Fruit fly (Drosophila melanogaster) whole organism, prepupa: Measurements from ENCODE around the gene CG42564.
A peak's percentile ranks its signal among the peaks of the same experiment; 100 is the strongest.

Experiments used
- CG10631 ChIP-seq: fragments of 200-800 bp; sonication (Bioruptor generic); optimal IDR thresholded peaks from 2 replicates; lab custom pipeline; 2016; ENCODE audit warnings: missing biosample characterization, missing genetic modification characterization
- CG11294 ChIP-seq: fragments of 200-800 bp; sonication (Bioruptor generic); IDR thresholded peaks from 2 replicates; pipeline ENCODE4 v1.3.6; 2022; ENCODE audit warnings: missing biosample characterization, missing genetic modification characterization
- CG11762 ChIP-seq: fragments of 200-800 bp; sonication (Bioruptor generic); optimal IDR thresholded peaks from 3 replicates; lab custom pipeline; 2016; ENCODE audit warnings: missing biosample characterization, missing genetic modification characterization; ENCODE audit not compliant: insufficient read depth
- CG11902 ChIP-seq: fragments of 200-800 bp; sonication (Bioruptor generic); optimal IDR thresholded peaks from 3 replicates; lab custom pipeline; 2016; ENCODE audit warnings: missing biosample characterization, missing genetic modification characterization
- CG15336 ChIP-seq: fragments of 200-800 bp; sonication (Bioruptor generic); IDR thresholded peaks from 2 replicates; pipeline ENCODE4 v1.3.6; 2022; ENCODE audit warnings: missing biosample characterization, missing genetic modification characterization
- CG1621 ChIP-seq: fragments of 200-800 bp; sonication (Bioruptor generic); optimal IDR thresholded peaks from 3 replicates; lab custom pipeline; 2018; ENCODE audit warnings: missing biosample characterization, mild to moderate bottlenecking, missing genetic modification characterization
- CG16779 ChIP-seq: fragments of 200-800 bp; sonication (Bioruptor generic); optimal IDR thresholded peaks from 3 replicates; lab custom pipeline; 2017; ENCODE audit warnings: missing biosample characterization, mild to moderate bottlenecking, missing genetic modification characterization
- CG3032 ChIP-seq: fragments of 200-800 bp; optimal IDR thresholded peaks from 2 replicates; lab custom pipeline; 2019; ENCODE audit warnings: missing biosample characterization, mild to moderate bottlenecking, missing genetic modification characterization, moderate library complexity
- CG32006 ChIP-seq: fragments of 200-800 bp; sonication (Bioruptor generic); optimal IDR thresholded peaks from 3 replicates; lab custom pipeline; 2017; ENCODE audit warnings: missing biosample characterization, mild to moderate bottlenecking, missing genetic modification characterization
- CG4318 ChIP-seq: fragments of 200-800 bp; sonication (Bioruptor generic); optimal IDR thresholded peaks from 3 replicates; lab custom pipeline; 2017; ENCODE audit warnings: missing biosample characterization, mild to moderate bottlenecking, missing genetic modification characterization
- CG6163 ChIP-seq: fragments of 200-800 bp; sonication (Bioruptor generic); IDR thresholded peaks from 3 replicates; pipeline ENCODE4 v1.3.6; 2022; ENCODE audit warnings: missing biosample characterization, missing genetic modification characterization
- CG6276 ChIP-seq: fragments of 200-800 bp; sonication (Bioruptor generic); optimal IDR thresholded peaks from 2 replicates; lab custom pipeline; 2017; ENCODE audit warnings: missing biosample characterization, mild to moderate bottlenecking, missing genetic modification characterization
- CG6854 ChIP-seq: fragments of 200-800 bp; sonication (Bioruptor generic); optimal IDR thresholded peaks from 2 replicates; lab custom pipeline; 2017; ENCODE audit warnings: missing biosample characterization, mild to moderate bottlenecking, missing genetic modification characterization
- CG8119 ChIP-seq: fragments of 200-800 bp; sonication (Bioruptor generic); IDR thresholded peaks from 3 replicates; pipeline ENCODE4 v1.3.6; 2022; ENCODE audit warnings: missing biosample characterization, missing genetic modification characterization
- CG8319 ChIP-seq: fragments of 200-800 bp; sonication (Bioruptor generic); optimal IDR thresholded peaks from 3 replicates; lab custom pipeline; 2016; ENCODE audit warnings: missing biosample characterization, missing genetic modification characterization
- Eip75B ChIP-seq: fragments of 200-800 bp; sonication (Bioruptor generic); optimal IDR thresholded peaks from 3 replicates; lab custom pipeline; 2016; ENCODE audit warnings: missing biosample characterization, missing genetic modification characterization
- Eip78C ChIP-seq: fragments of 200-800 bp; sonication (Bioruptor generic); peaks from one replicate; lab custom pipeline; 2016; ENCODE audit warnings: missing biosample characterization, missing genetic modification characterization
- Eip93F ChIP-seq: fragments of 200-800 bp; sonication (Bioruptor generic); optimal IDR thresholded peaks from 2 replicates; lab custom pipeline; 2016; ENCODE audit warnings: missing biosample characterization, mild to moderate bottlenecking, missing genetic modification characterization
- Ets21C ChIP-seq: fragments of 200-800 bp; sonication (Bioruptor generic); optimal IDR thresholded peaks from 3 replicates; lab custom pipeline; 2016; ENCODE audit warnings: missing biosample characterization, missing genetic modification characterization
- Hr38 ChIP-seq: sonication (Bioruptor generic); optimal IDR thresholded peaks from 2 replicates; lab custom pipeline; 2016; ENCODE audit warnings: missing biosample characterization, missing genetic modification characterization
- Hr39 ChIP-seq: fragments of 200-800 bp; sonication (Bioruptor generic); optimal IDR thresholded peaks from 2 replicates; lab custom pipeline; 2016; ENCODE audit warnings: missing biosample characterization, missing genetic modification characterization
- Met ChIP-seq: fragments of 200-800 bp; sonication (Bioruptor generic); optimal IDR thresholded peaks from 3 replicates; lab custom pipeline; 2016; ENCODE audit warnings: missing biosample characterization, missing genetic modification characterization
- Sox14 ChIP-seq: fragments of 200-800 bp; sonication (Bioruptor generic); optimal IDR thresholded peaks from 3 replicates; lab custom pipeline; 2016; ENCODE audit warnings: missing biosample characterization, missing genetic modification characterization
- Sox15 ChIP-seq: fragments of 200-800 bp; sonication (Bioruptor generic); optimal IDR thresholded peaks from 3 replicates; lab custom pipeline; 2016; ENCODE audit warnings: missing biosample characterization, missing genetic modification characterization
- achi ChIP-seq: fragments of 200-800 bp; sonication (Bioruptor generic); optimal IDR thresholded peaks from 3 replicates; lab custom pipeline; 2016; ENCODE audit warnings: missing biosample characterization, missing genetic modification characterization
- acj6 ChIP-seq: fragments of 200-800 bp; sonication (Bioruptor generic); optimal IDR thresholded peaks from 3 replicates; lab custom pipeline; 2016; ENCODE audit warnings: missing biosample characterization, missing genetic modification characterization
- cyc ChIP-seq: fragments of 200-800 bp; sonication (Bioruptor generic); optimal IDR thresholded peaks from 3 replicates; lab custom pipeline; 2016; ENCODE audit warnings: missing biosample characterization, missing genetic modification characterization
- dac ChIP-seq: fragments of 200-800 bp; sonication (Bioruptor generic); optimal IDR thresholded peaks from 2 replicates; lab custom pipeline; 2017; ENCODE audit warnings: missing biosample characterization, mild to moderate bottlenecking, missing genetic modification characterization
- dsx ChIP-seq: fragments of 200-800 bp; optimal IDR thresholded peaks from 3 replicates; lab custom pipeline; 2019; ENCODE audit warnings: missing biosample characterization, mild to moderate bottlenecking, missing genetic modification characterization, moderate library complexity; ENCODE audit not compliant: poor library complexity, severe bottlenecking
- esn ChIP-seq: fragments of 200-800 bp; sonication (Bioruptor generic); optimal IDR thresholded peaks from 2 replicates; lab custom pipeline; 2016; ENCODE audit warnings: missing biosample characterization, mild to moderate bottlenecking, missing genetic modification characterization, moderate library complexity
- fd85E ChIP-seq: fragments of 200-800 bp; sonication (Bioruptor generic); optimal IDR thresholded peaks from 3 replicates; lab custom pipeline; 2016; ENCODE audit warnings: missing biosample characterization, missing genetic modification characterization
- fkh ChIP-seq: fragments of 200-800 bp; sonication (Bioruptor generic); optimal IDR thresholded peaks from 3 replicates; lab custom pipeline; 2017; ENCODE audit warnings: missing biosample characterization, mild to moderate bottlenecking, missing genetic modification characterization, moderate library complexity
- net ChIP-seq: fragments of 200-800 bp; sonication (Bioruptor generic); optimal IDR thresholded peaks from 3 replicates; lab custom pipeline; 2016; ENCODE audit warnings: missing biosample characterization, missing genetic modification characterization
- salr ChIP-seq, 2 experiments: fragments of 200-800 bp; sonication (Bioruptor generic); optimal IDR thresholded peaks; 3 replicates each; lab custom pipeline; 2016 to 2018; ENCODE audit warnings: missing biosample characterization in 2 of 2, missing genetic modification characterization in 2 of 2, mild to moderate bottlenecking in 1 of 2
- spab ChIP-seq: fragments of 200-800 bp; sonication (Bioruptor generic); optimal IDR thresholded peaks from 2 replicates; lab custom pipeline; 2017; ENCODE audit warnings: missing biosample characterization, mild to moderate bottlenecking, missing genetic modification characterization, missing genetic modification reagents
- svp ChIP-seq: fragments of 200-800 bp; sonication (Bioruptor generic); peaks from one replicate; lab custom pipeline; 2016; ENCODE audit warnings: missing biosample characterization, missing genetic modification characterization
- topi ChIP-seq: fragments of 200-800 bp; sonication (Bioruptor generic); optimal IDR thresholded peaks from 3 replicates; lab custom pipeline; 2016; ENCODE audit warnings: missing biosample characterization, missing genetic modification characterization
- vri ChIP-seq: fragments of 200-800 bp; sonication (Bioruptor generic); optimal IDR thresholded peaks from 3 replicates; lab custom pipeline; 2016; ENCODE audit warnings: missing biosample characterization, mild to moderate bottlenecking, missing genetic modification characterization

The CG42564 gene

DNA sequence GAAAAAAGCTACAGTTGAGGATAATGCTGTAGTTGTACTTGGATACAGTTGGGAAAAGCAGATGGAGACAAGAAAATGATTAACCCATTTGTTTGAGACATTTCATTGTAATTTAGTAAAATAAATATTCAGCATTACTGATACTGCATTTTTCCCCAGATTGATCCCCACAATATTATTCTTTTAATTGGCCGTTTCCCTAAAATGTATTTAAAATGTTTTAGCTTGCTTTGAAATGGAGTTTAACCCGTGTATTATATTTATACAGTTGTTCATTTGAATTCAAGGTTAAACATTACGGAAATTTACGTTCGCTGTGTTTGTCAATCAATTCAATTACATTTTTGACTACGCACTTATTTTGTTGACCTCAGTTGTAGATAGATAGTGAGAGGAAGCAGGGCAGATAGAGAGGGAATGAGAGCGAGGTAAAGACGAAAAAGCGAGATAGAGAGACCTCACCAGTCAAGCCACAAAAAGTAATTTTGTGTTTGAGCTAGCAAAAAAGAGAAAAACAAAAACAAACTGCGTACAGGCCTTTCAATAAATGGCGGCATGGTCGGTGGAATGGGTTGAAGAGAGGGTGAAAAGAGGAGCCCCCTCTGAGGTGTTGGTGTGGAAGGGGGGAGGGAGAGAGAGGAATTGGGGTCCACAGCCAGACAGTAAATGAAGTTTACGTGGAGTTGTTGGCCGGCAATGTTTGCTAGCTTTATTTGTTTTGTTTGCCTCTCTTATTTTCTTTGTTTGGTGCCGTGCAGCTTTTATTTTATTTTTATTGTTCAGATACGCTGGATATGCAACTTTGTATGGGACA lies 36.3 kb downstream of the CG42564 start (continued):
- no peak for TF ChIP-seq CG6854 (GFP tag; lab: Kevin White, UChicago)
- peak; percentile 84 for TF ChIP-seq CG8119
- TF ChIP-seq Met (GFP tag; lab: Kevin White, UChicago): peak; percentile 79
- TF ChIP-seq vri (GFP tag; lab: Kevin White, UChicago): peak; percentile 23
- TF ChIP-seq CG6163 (GFP tag; lab: Robert Waterston, UW): peak; percentile 82
- TF ChIP-seq CG3032 (tag; lab: Kevin White, UChicago): peak; percentile 77
- TF ChIP-seq Hr39 (GFP tag; lab: Kevin White, UChicago): peak; percentile 78
- peak; percentile 75 for TF ChIP-seq topi (GFP tag; lab: Kevin White, UChicago)
- peak; percentile 65 to 94 for TF ChIP-seq salr (GFP tag; optimal IDR thresholded peaks at IDR 0.05; lab: Kevin White, UChicago)
- TF ChIP-seq Eip78C (GFP tag; lab: Kevin White, UChicago): peak; percentile 97
- TF ChIP-seq CG8319 (GFP tag; lab: Kevin White, UChicago): peak; percentile 72
- peak; percentile 86 for TF ChIP-seq esn
- TF ChIP-seq Eip75B (GFP tag; lab: Kevin White, UChicago): peak; percentile 86
- peak; percentile 81 for TF ChIP-seq fkh (GFP tag; lab: Kevin White, UChicago)
- peak; percentile 69 for TF ChIP-seq cyc (GFP tag; lab: Kevin White, UChicago)
- peak; percentile 87 for TF ChIP-seq CG10631
- peak; percentile 86 for TF ChIP-seq acj6 (GFP tag; lab: Kevin White, UChicago)
- TF ChIP-seq CG11762 (GFP tag; lab: Kevin White, UChicago): peak; percentile 71
- peak; percentile 73 for TF ChIP-seq Sox15 (GFP tag; lab: Kevin White, UChicago)
- TF ChIP-seq CG1621 (tag; lab: Kevin White, UChicago): peak; percentile 63

dm6 chr3R:6411454-6412204 lies 37.4 kb downstream of the CG42564 start:
- 0 out of 2 replicates have a peak, but pooled peaks have one; percentile 15 for TF ChIP-seq CG15336
- TF ChIP-seq esn: no peak
- TF ChIP-seq svp (GFP tag; lab: Kevin White, UChicago): peak; percentile 77

DNA sequence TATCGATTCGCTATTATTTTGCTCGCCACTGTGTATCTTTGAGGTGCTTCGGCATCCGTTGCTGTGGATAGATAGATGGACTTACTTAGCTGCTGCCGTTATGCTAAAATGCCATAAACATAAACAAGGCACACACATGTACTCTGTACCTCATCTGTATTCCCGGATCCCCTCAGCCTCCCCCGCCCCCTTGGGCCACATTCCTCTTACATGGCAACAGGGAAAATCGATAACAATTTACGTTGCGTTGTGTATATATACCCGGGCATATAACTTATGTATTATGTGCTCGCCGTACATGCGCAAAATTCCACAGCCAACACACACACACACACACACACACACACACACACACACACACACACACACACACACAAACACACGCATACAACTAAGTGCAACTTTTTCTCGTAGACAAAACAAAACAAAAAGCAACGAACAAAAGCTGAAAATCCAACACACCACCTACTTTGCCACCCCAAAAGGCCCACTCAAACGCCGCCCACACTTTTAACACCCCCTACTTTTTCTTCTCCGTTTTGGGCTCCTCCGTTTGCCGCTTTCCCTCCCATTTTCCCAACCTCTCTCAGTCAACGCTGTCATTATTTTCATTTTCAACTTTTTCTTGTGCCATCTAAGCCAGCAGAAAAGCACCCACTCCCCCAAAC lies 39.6 kb downstream of the CG42564 start:
- TF ChIP-seq svp (GFP tag; lab: Kevin White, UChicago) (no peak), dac (no peak), dsx (GFP tag; lab: Kevin White, UChicago) (no peak), Eip78C (GFP tag; lab: Kevin White, UChicago) (peak; percentile 28), net (GFP tag; lab: Kevin White, UChicago) (no peak), Met (GFP tag; lab: Kevin White, UChicago) (no peak), Sox15 (GFP tag; lab: Kevin White, UChicago) (no peak)
- TF ChIP-seq, all 60 proteins: peak for 1

DNA sequence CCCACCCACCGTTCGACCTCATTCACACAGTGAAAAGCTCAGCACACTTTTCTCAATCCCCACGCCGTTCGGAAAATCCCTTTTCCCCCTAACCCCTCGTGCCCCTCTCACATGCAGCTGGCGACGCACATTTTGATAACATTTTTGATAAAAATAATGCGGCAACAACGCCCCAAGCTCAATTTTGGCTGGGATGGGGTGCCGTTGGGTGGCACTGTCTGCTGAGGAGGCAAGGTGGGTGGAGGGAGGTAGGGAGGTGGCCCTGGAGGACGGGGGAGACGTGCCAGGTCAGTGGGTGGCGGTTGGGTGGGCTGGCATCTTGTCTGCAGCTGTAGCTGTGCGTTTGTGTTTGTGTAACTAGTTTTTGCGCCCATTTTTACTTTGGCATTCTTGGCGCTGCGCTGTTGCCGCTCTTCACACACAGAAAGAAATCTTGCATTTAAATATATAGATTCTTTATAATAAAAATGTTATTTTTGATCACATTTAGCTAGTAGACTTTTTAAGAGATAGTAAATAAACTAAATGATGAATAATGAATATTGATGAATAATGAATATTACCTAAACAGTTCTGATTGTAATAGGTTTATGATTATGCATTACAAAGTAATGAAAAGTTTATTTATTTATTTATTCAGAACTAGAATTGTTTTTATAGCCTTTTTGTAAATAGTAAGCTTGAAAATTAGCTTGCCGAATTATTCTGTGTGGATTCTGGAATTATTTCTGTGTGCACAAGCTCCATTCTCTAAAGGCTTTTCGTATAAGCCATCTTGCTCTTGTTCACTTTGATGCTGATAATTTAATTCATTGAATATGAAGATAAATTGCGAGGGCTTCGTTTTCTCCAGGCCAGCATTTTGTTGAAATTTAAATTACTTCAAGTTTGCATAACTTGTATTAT lies 40.4 kb downstream of the CG42564 start:
- TF ChIP-seq Eip93F: no peak
- peak; percentile 19 for TF ChIP-seq net (GFP tag; lab: Kevin White, UChicago)
- TF ChIP-seq CG4318 (GFP tag; lab: Kevin White, UChicago): no peak
- no peak for TF ChIP-seq CG6276 (GFP tag; lab: Kevin White, UChicago)
- TF ChIP-seq dsx (GFP tag; lab: Kevin White, UChicago): peak; percentile 8
- TF ChIP-seq Ets21C (GFP tag; lab: Kevin White, UChicago): no peak
- peak; percentile 53 for TF ChIP-seq Eip78C (GFP tag; lab: Kevin White, UChicago)
- TF ChIP-seq CG32006 (GFP tag; lab: Kevin White, UChicago): peak; percentile 62
- no peak for TF ChIP-seq CG11902 (GFP tag; lab: Kevin White, UChicago)
- TF ChIP-seq acj6 (GFP tag; lab: Kevin White, UChicago): peak; percentile 31
- no peak for TF ChIP-seq fd85E (GFP tag; lab: Kevin White, UChicago)
- peak; percentile 24 for TF ChIP-seq achi (GFP tag; lab: Kevin White, UChicago)
- TF ChIP-seq Sox14 (GFP tag; lab: Kevin White, UChicago): no peak
- no peak for TF ChIP-seq CG6854 (GFP tag; lab: Kevin White, UChicago)
- peak; percentile 16 for TF ChIP-seq CG10631
- TF ChIP-seq Sox15 (GFP tag; lab: Kevin White, UChicago): no peak
- TF ChIP-seq Hr38 (GFP tag; lab: Kevin White, UChicago): no peak
- no peak for TF ChIP-seq spab (GFP tag; lab: Kevin White, UChicago)
- no peak for TF ChIP-seq CG11294 (GFP tag; lab: Robert Waterston, UW)
- no peak for TF ChIP-seq CG16779 (tag; lab: Kevin White, UChicago)
- TF ChIP-seq Hr39 (GFP tag; lab: Kevin White, UChicago): no peak
